Worm (Caenorhabditis elegans) whole organism, L4/young adult: ENCODE measurements around the gene gtf-2H1.

Experiments
- W03F9.2 ChIP-seq: fragments of 150-350 bp; optimal IDR thresholded peaks from 2 replicates; lab custom pipeline; 2014; ENCODE audit warnings: missing biosample characterization, missing genetic modification characterization
- dao-5 ChIP-seq: sonication (generic microtip); optimal IDR thresholded peaks from 2 replicates; lab custom pipeline; 2016; ENCODE audit warnings: missing genotype, missing genetic modification characterization, moderate library complexity, missing compliant biosample characterization

DNA sequence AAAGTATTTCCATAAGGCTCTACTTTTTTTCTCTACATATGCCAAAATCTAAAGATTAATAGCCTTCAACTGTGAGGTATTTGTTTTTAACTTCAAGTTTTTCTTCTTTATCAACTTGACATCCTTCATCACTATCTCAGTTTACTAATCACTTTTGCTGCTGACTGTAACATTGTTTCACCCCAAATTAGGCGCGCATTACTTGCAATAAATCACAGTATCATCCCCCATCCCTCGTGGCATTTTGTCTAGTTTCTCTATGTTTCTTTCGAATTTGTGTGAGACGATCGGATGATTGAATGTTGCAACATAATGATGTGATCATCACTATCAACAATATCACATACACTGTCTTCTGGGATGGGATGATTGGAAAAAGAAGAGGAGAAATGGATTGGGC, 15.9 kb upstream of the gtf-2H1 start:
- no peak for TF ChIP-seq W03F9.2
- TF ChIP-seq dao-5 (tag; lab: Kevin White, UChicago), result no peak
